Fruit fly (Drosophila melanogaster) whole organism, embryonic: Measurements from ENCODE around the gene CG43134.

Source experiments
- ATbp ChIP-seq: fragments of 200-800 bp; sonication (Bioruptor generic); optimal IDR thresholded peaks from 2 replicates; lab custom pipeline; 2017; ENCODE audit warnings: missing biosample characterization, mild to moderate bottlenecking, missing genetic modification characterization, missing genetic modification reagents
- Aef1 ChIP-seq: fragments of 200-800 bp; sonication (Bioruptor generic); IDR thresholded peaks from 3 replicates; pipeline ENCODE4 v1.3.6; 2022; ENCODE audit warnings: missing biosample characterization, missing genetic modification characterization
- Bgb ChIP-seq: fragments of 200-800 bp; sonication (Bioruptor generic); IDR thresholded peaks from 2 replicates; pipeline ENCODE4 v1.3.6; 2022; ENCODE audit warnings: missing biosample characterization, missing genetic modification characterization; ENCODE audit not compliant: partially characterized antibody
- CG10147 ChIP-seq: fragments of 200-800 bp; sonication (Bioruptor generic); optimal IDR thresholded peaks from 2 replicates; lab custom pipeline; 2019; ENCODE audit warnings: missing biosample characterization, mild to moderate bottlenecking, missing genetic modification characterization, moderate library complexity
- CG10267 ChIP-seq: fragments of 200-800 bp; sonication (Bioruptor generic); optimal IDR thresholded peaks from 2 replicates; lab custom pipeline; 2018; ENCODE audit warnings: missing biosample characterization, mild to moderate bottlenecking, missing genetic modification characterization, moderate library complexity
- CG10431 ChIP-seq: fragments of 200-800 bp; sonication (Bioruptor generic); optimal IDR thresholded peaks from 3 replicates; lab custom pipeline; 2018; ENCODE audit warnings: missing biosample characterization, mild to moderate bottlenecking, missing genetic modification characterization
- CG10543 ChIP-seq: fragments of 200-800 bp; sonication (Bioruptor generic); optimal IDR thresholded peaks from 3 replicates; lab custom pipeline; 2017; ENCODE audit warnings: missing biosample characterization, mild to moderate bottlenecking, missing genetic modification characterization, moderate library complexity
- CG10959 ChIP-seq: fragments of 200-800 bp; sonication (Bioruptor generic); IDR thresholded peaks from 2 replicates; pipeline ENCODE4 v1.3.6; 2022; ENCODE audit warnings: missing biosample characterization, missing genetic modification characterization
- CG10979 ChIP-seq: fragments of 200-800 bp; sonication (Bioruptor generic); optimal IDR thresholded peaks from 2 replicates; lab custom pipeline; 2018; ENCODE audit warnings: missing biosample characterization, mild to moderate bottlenecking, missing genetic modification characterization, moderate library complexity
- CG11723 ChIP-seq: fragments of 200-800 bp; sonication (Bioruptor generic); optimal IDR thresholded peaks from 2 replicates; lab custom pipeline; 2017; ENCODE audit warnings: missing biosample characterization, mild to moderate bottlenecking, missing genetic modification characterization
- CG12104 ChIP-seq: fragments of 200-800 bp; sonication (Bioruptor generic); optimal IDR thresholded peaks from 3 replicates; lab custom pipeline; 2016; ENCODE audit warnings: missing biosample characterization, missing genetic modification characterization
- CG12769 ChIP-seq: fragments of 200-800 bp; sonication (Bioruptor generic); optimal IDR thresholded peaks from 2 replicates; lab custom pipeline; 2019; ENCODE audit warnings: missing biosample characterization, mild to moderate bottlenecking, missing genetic modification characterization, moderate library complexity
- CG12942 ChIP-seq: fragments of 200-800 bp; sonication (Bioruptor generic); optimal IDR thresholded peaks from 3 replicates; lab custom pipeline; 2016; ENCODE audit warnings: missing biosample characterization, missing genetic modification characterization
- CG15011 ChIP-seq: fragments of 200-800 bp; sonication (Bioruptor generic); optimal IDR thresholded peaks from 3 replicates; lab custom pipeline; 2018; ENCODE audit warnings: missing biosample characterization, mild to moderate bottlenecking, missing genetic modification characterization
- CG1529 ChIP-seq: fragments of 200-800 bp; sonication (Bioruptor generic); optimal IDR thresholded peaks from 3 replicates; lab custom pipeline; 2018; ENCODE audit warnings: missing biosample characterization, missing genetic modification characterization
- CG16779 ChIP-seq: fragments of 200-800 bp; sonication (Bioruptor generic); IDR thresholded peaks from 2 replicates; pipeline ENCODE4 v1.3.6; 2022; ENCODE audit warnings: missing biosample characterization, missing genetic modification characterization
- CG17385 ChIP-seq: fragments of 200-800 bp; sonication (Bioruptor generic); optimal IDR thresholded peaks from 3 replicates; lab custom pipeline; 2018; ENCODE audit warnings: missing biosample characterization, mild to moderate bottlenecking, missing genetic modification characterization
- CG18476 ChIP-seq: fragments of 200-800 bp; sonication (Bioruptor generic); optimal IDR thresholded peaks from 2 replicates; lab custom pipeline; 2016; ENCODE audit warnings: missing biosample characterization, mild to moderate bottlenecking, missing genetic modification characterization
- CG2199 ChIP-seq: fragments of 200-800 bp; sonication (Bioruptor generic); IDR thresholded peaks from 3 replicates; pipeline ENCODE4 v1.3.6; 2022; ENCODE audit warnings: missing biosample characterization, missing genetic modification characterization
- CG2202 ChIP-seq: fragments of 200-800 bp; sonication (Bioruptor generic); optimal IDR thresholded peaks from 2 replicates; lab custom pipeline; 2018; ENCODE audit warnings: missing biosample characterization, mild to moderate bottlenecking, missing genetic modification characterization
- CG30431 ChIP-seq: fragments of 200-800 bp; sonication (Bioruptor generic); optimal IDR thresholded peaks from 2 replicates; lab custom pipeline; 2017; ENCODE audit warnings: missing biosample characterization, missing genetic modification characterization
- CG4404 ChIP-seq: fragments of 200-800 bp; sonication (Bioruptor generic); IDR thresholded peaks from 2 replicates; pipeline ENCODE4 v1.3.6; 2022; ENCODE audit warnings: missing biosample characterization, missing genetic modification characterization
- CG6254 ChIP-seq: fragments of 200-800 bp; sonication (Bioruptor generic); optimal IDR thresholded peaks from 3 replicates; lab custom pipeline; 2017; ENCODE audit warnings: mild to moderate bottlenecking, missing biosample characterization, missing genetic modification reagents, missing genetic modification characterization
- CG6654 ChIP-seq: fragments of 200-800 bp; sonication (Bioruptor generic); optimal IDR thresholded peaks from 2 replicates; lab custom pipeline; 2017; ENCODE audit warnings: missing biosample characterization, mild to moderate bottlenecking, missing genetic modification characterization
- CG6683 ChIP-seq: fragments of 200-800 bp; sonication (Bioruptor generic); optimal IDR thresholded peaks from 2 replicates; lab custom pipeline; 2017; ENCODE audit warnings: missing biosample characterization, mild to moderate bottlenecking, missing genetic modification characterization, missing genetic modification reagents
- CG6813 ChIP-seq: fragments of 200-800 bp; sonication (Bioruptor generic); optimal IDR thresholded peaks from 2 replicates; lab custom pipeline; 2017; ENCODE audit warnings: missing biosample characterization, missing genetic modification characterization, mild to moderate bottlenecking, moderate library complexity, missing genetic modification reagents
- CG6854 ChIP-seq: fragments of 200-800 bp; sonication (Bioruptor generic); optimal IDR thresholded peaks from 3 replicates; lab custom pipeline; 2017; ENCODE audit warnings: missing biosample characterization, mild to moderate bottlenecking, missing genetic modification characterization
- D19A ChIP-seq: fragments of 200-800 bp; optimal IDR thresholded peaks from 3 replicates; lab custom pipeline; 2019; ENCODE audit warnings: missing biosample characterization, mild to moderate bottlenecking, missing genetic modification characterization, moderate library complexity
- Dek ChIP-seq: fragments of 200-800 bp; sonication (Bioruptor generic); optimal IDR thresholded peaks from 3 replicates; lab custom pipeline; 2019; ENCODE audit warnings: missing biosample characterization, mild to moderate bottlenecking, missing genetic modification characterization, moderate library complexity
- HmgZ ChIP-seq: fragments of 200-800 bp; sonication (Bioruptor generic); optimal IDR thresholded peaks from 2 replicates; lab custom pipeline; 2018; ENCODE audit warnings: missing biosample characterization, mild to moderate bottlenecking, missing genetic modification characterization
- Hr51 ChIP-seq, 2 experiments: fragments of 200-800 bp; sonication (Bioruptor generic); optimal IDR thresholded peaks; 2 replicates in 1 of 2; 3 replicates in 1 of 2; lab custom pipeline; 2016 to 2018; ENCODE audit warnings: missing biosample characterization in 2 of 2, missing genetic modification characterization in 2 of 2, mild to moderate bottlenecking in 1 of 2, moderate library complexity in 1 of 2
- Oaz ChIP-seq: fragments of 200-800 bp; sonication (Bioruptor generic); IDR thresholded peaks from 2 replicates; pipeline ENCODE4 v1.3.6; 2022; ENCODE audit warnings: missing biosample characterization, missing genetic modification characterization
- Pdp1 ChIP-seq, 2 experiments: fragments of 200-800 bp; sonication (Bioruptor generic); optimal IDR thresholded peaks; 3 replicates each; lab custom pipeline; 2016; ENCODE audit warnings: missing biosample characterization in 2 of 2, missing genetic modification characterization in 2 of 2, mild to moderate bottlenecking in 1 of 2, moderate library complexity in 1 of 2
- Ptx1 ChIP-seq: fragments of 200-800 bp; sonication (Bioruptor generic); IDR thresholded peaks from 2 replicates; pipeline ENCODE4 v1.3.6; 2022; ENCODE audit warnings: missing biosample characterization, missing genetic modification characterization
- Side ChIP-seq: fragments of 200-800 bp; sonication (Bioruptor generic); optimal IDR thresholded peaks from 2 replicates; lab custom pipeline; 2016; ENCODE audit warnings: missing biosample characterization, missing genetic modification characterization
- ac ChIP-seq: fragments of 200-800 bp; sonication (Bioruptor generic); optimal IDR thresholded peaks from 3 replicates; lab custom pipeline; 2017; ENCODE audit warnings: missing biosample characterization, mild to moderate bottlenecking, missing genetic modification characterization
- cg ChIP-seq: fragments of 200-800 bp; sonication (Bioruptor generic); optimal IDR thresholded peaks from 3 replicates; lab custom pipeline; 2019; ENCODE audit warnings: missing biosample characterization, mild to moderate bottlenecking, missing genetic modification characterization, moderate library complexity
- exex ChIP-seq: fragments of 200-800 bp; sonication (Bioruptor generic); optimal IDR thresholded peaks from 4 replicates; lab custom pipeline; 2018; ENCODE audit warnings: missing biosample characterization, mild to moderate bottlenecking, missing genetic modification characterization, moderate library complexity
- grn ChIP-seq: fragments of 200-800 bp; sonication (Bioruptor generic); optimal IDR thresholded peaks from 3 replicates; lab custom pipeline; 2017; ENCODE audit warnings: missing biosample characterization, missing genetic modification characterization
- lab ChIP-seq: fragments of 200-800 bp; sonication (Bioruptor generic); optimal IDR thresholded peaks from 3 replicates; lab custom pipeline; 2017; ENCODE audit warnings: missing biosample characterization, missing genetic modification characterization, mild to moderate bottlenecking, moderate library complexity, missing genetic modification reagents
- lilli ChIP-seq: fragments of 200-800 bp; sonication (Bioruptor generic); optimal IDR thresholded peaks from 3 replicates; lab custom pipeline; 2016; ENCODE audit warnings: missing biosample characterization, missing genetic modification characterization
- luna ChIP-seq: fragments of 200-800 bp; sonication (Bioruptor generic); optimal IDR thresholded peaks from 2 replicates; lab custom pipeline; 2016; ENCODE audit warnings: missing biosample characterization, missing genetic modification characterization
- onecut ChIP-seq: fragments of 200-800 bp; sonication (Bioruptor generic); IDR thresholded peaks from 2 replicates; pipeline ENCODE4 v1.3.6; 2022; ENCODE audit warnings: missing biosample characterization, missing genetic modification characterization
- pum ChIP-seq: fragments of 200-800 bp; sonication (Bioruptor generic); optimal IDR thresholded peaks from 2 replicates; lab custom pipeline; 2016; ENCODE audit warnings: missing biosample characterization, missing genetic modification characterization
- sens ChIP-seq: fragments of 200-800 bp; sonication (Bioruptor generic); peaks from one replicate; lab custom pipeline; 2016; ENCODE audit warnings: missing biosample characterization, missing genetic modification characterization
- seq ChIP-seq: fragments of 200-800 bp; sonication (Bioruptor generic); IDR thresholded peaks from 2 replicates; pipeline ENCODE4 v1.3.6; 2022; ENCODE audit warnings: missing biosample characterization, missing genetic modification characterization
- tup ChIP-seq: fragments of 200-800 bp; sonication (Bioruptor generic); optimal IDR thresholded peaks from 2 replicates; lab custom pipeline; 2016; ENCODE audit warnings: missing biosample characterization, mild to moderate bottlenecking, missing genetic modification characterization, moderate library complexity
- twi ChIP-seq: fragments of 200-800 bp; optimal IDR thresholded peaks from 2 replicates; lab custom pipeline; 2019; ENCODE audit warnings: missing biosample characterization, mild to moderate bottlenecking, missing genetic modification characterization, moderate library complexity
- wor ChIP-seq: fragments of 200-800 bp; sonication (Bioruptor generic); IDR thresholded peaks from 2 replicates; pipeline ENCODE4 v1.3.6; 2022; ENCODE audit warnings: missing biosample characterization, missing genetic modification characterization

Gene CG43134

DNA sequence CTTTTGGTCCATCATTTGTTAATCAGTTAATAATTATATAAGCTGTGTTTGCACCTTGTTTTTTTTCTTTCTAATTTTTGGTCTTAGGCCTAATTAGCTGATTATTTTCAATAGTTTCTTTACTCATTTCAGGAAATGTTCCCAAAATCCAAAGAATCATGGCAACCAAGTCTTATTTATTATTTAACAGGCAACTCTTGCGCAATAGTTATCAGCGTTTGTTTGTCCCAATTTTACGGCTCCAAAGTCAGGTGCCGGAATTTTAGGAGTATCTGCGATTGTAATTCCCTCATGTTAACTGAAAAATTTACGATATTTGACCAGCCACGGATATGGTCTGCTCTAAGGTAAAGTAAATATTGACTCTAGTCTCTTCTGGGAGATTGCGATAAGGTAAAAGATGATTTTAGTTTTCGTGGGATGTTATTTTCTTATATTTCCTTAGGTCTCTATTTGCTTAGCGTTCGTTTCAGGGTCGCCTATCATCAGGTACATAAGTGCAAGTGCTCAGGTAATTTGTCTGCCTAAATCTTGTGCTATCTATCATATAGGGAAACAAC lies 44.8 kb upstream of the CG43134 start (continued):
- TF ChIP-seq ATbp = peak; percentile 75
- TF ChIP-seq luna (GFP tag; lab: Kevin White, UChicago) = no peak
- peak; percentile 32 for TF ChIP-seq twi (tag; lab: Kevin White, UChicago)
- TF ChIP-seq CG11723 (GFP tag; lab: Kevin White, UChicago) = peak; percentile 53
- peak; percentile 10 for TF ChIP-seq CG12769
- TF ChIP-seq ac (GFP tag; lab: Kevin White, UChicago) = peak; percentile 51
- TF ChIP-seq CG10431 (GFP tag; lab: Kevin White, UChicago) = peak; percentile 19
- TF ChIP-seq CG12104 (GFP tag; lab: Kevin White, UChicago) = peak; percentile 34
- TF ChIP-seq D19A (tag; lab: Kevin White, UChicago) = peak; percentile 23
- TF ChIP-seq CG17385 (GFP tag; lab: Kevin White, UChicago) = peak; percentile 43
- peak; percentile 21 for TF ChIP-seq exex (tag; lab: Kevin White, UChicago)
- TF ChIP-seq CG1529 (GFP tag; lab: Kevin White, UChicago) = peak; percentile 32
- peak; percentile 7 for TF ChIP-seq CG6683
- no peak for TF ChIP-seq CG12942 (GFP tag; lab: Kevin White, UChicago)
- peak; percentile 39 for TF ChIP-seq Side (GFP tag; lab: Kevin White, UChicago)
- no peak for TF ChIP-seq Oaz
- TF ChIP-seq grn (GFP tag; lab: Kevin White, UChicago) = peak; percentile 72
- peak; percentile 35 for TF ChIP-seq HmgZ (tag; lab: Kevin White, UChicago)
- TF ChIP-seq CG6254 (GFP tag; lab: Kevin White, UChicago) = peak; percentile 16
- TF ChIP-seq wor (GFP tag; lab: Robert Waterston, UW) = no peak
- peak; percentile 41 for TF ChIP-seq tup (GFP tag; lab: Kevin White, UChicago)
- peak; percentile 46 for TF ChIP-seq CG15011 (GFP tag; lab: Kevin White, UChicago)
- TF ChIP-seq Dek (tag; lab: Kevin White, UChicago) = peak; percentile 25
- 0 out of 2 replicates have a peak, but pooled peaks have one; percentile 12 for TF ChIP-seq seq (GFP tag; lab: Robert Waterston, UW)
- peak; percentile 84 for TF ChIP-seq CG6813 (GFP tag; lab: Kevin White, UChicago)
- TF ChIP-seq pum = no peak
- TF ChIP-seq CG18476 = peak; percentile 19
- TF ChIP-seq lab (GFP tag; lab: Kevin White, UChicago) = peak; percentile 82
- peak; percentile 35; the same call in 1 of the 2 replicates for TF ChIP-seq onecut (GFP tag; lab: Robert Waterston, UW)
- TF ChIP-seq CG10147 (GFP tag; lab: Kevin White, UChicago) = peak; percentile 26
- peak; percentile 12 for TF ChIP-seq CG10267 (tag; lab: Kevin White, UChicago)
- peak; percentile 49 for TF ChIP-seq CG2202 (tag; lab: Kevin White, UChicago)
- TF ChIP-seq Pdp1 (GFP tag; optimal IDR thresholded peaks at IDR 0.05; lab: Kevin White, UChicago) = peak; percentile 10 to 90
- TF ChIP-seq Hr51 (GFP tag; optimal IDR thresholded peaks at IDR 0.05; lab: Kevin White, UChicago) = peak; percentile 15 to 25
- peak; percentile 48 for TF ChIP-seq CG6854 (GFP tag; lab: Kevin White, UChicago)

DNA sequence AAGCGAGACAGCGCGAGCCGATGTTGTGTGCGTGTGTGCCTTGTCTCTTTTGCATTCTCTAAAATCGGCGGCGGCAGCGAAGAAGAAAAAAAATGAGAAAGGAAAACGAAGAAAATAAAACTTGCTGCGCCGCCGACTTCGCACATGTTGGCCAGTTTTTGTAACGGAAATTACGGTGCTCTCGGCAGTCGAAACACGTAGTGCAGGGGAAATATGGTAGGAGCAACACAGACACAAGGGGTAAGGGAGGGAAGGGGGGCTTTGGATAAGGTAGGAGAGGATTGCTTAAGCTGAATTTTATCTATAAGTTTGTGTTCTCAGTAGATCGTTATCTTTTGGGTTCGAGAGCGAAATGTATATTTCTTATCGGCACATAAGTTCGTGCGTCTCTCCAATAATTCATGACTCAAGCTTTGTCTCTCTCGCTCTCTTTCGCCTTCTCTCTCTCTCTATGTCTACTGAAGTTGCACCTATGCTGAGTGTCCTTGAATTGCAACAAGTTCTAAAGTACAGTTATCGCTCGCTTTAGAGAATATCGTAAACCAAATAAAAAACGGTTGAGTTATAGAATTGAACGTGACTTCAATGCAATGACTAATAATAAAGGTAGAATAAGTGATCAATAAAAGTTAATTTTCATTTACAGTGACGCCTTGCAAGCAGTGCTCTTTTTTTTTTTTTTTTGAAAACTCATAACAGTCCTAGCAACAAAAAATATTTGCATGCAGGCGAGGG lies 43.2 kb upstream of the CG43134 start:
- no peak for TF ChIP-seq CG30431 (GFP tag; lab: Kevin White, UChicago)
- TF ChIP-seq CG2199 = no peak
- TF ChIP-seq Ptx1 (GFP tag; lab: Robert Waterston, UW) = no peak
- no peak for TF ChIP-seq Aef1 (GFP tag; lab: Robert Waterston, UW)
- TF ChIP-seq lilli = no peak
- TF ChIP-seq CG10979 (tag; lab: Kevin White, UChicago) = no peak
- no peak for TF ChIP-seq CG10543 (GFP tag; lab: Kevin White, UChicago)
- TF ChIP-seq CG16779 (GFP tag; lab: Robert Waterston, UW) = no peak
- TF ChIP-seq sens = no peak
- no peak for TF ChIP-seq CG6654
- TF ChIP-seq Bgb (GFP tag; lab: Robert Waterston, UW) = no peak
- TF ChIP-seq CG10959 = no peak
- TF ChIP-seq cg (GFP tag; lab: Kevin White, UChicago) = no peak
- TF ChIP-seq CG4404 (GFP tag; lab: Robert Waterston, UW) = no peak
